Fruit fly (Drosophila melanogaster): ENCODE measurements around the gene CG1077.

DNA sequence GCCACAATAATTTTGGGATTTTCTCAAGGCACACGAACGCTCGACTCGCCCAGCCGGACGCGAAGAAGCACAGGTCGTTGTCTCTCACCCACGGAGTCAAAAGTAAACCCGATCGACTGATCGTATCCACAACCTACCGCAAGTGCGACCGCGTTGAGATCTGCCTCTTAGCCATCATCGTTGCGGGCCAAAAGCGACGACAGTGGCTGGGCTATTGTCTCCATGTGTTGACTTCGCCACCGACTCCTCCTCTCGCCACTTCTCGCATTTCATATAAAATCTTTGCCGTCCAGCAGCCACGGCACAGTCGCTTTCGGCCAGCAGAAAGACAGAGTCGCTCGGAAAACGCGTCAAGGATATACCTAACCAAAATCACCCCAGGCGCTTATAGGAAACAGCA is 41.8 kb downstream of the CG1077 start, which contains the start of gene Osi2:
- TF ChIP-seq sug (tag; optimal IDR thresholded peaks at IDR 0.05) (no peak), fru (optimal IDR thresholded peaks at IDR 0.05) (no peak), abd-A (tag; optimal IDR thresholded peaks at IDR 0.05) (no peak), HmgD (GFP tag; optimal IDR thresholded peaks at IDR 0.05) (no peak)

All from whole organism, embryonic.